4 fruit fly cellular contexts compared by ENCODE assay signal in genomic region chr3R:23872606-23873192, dm6.
A peak's percentile ranks its signal among the peaks of the same experiment; 100 is the strongest.
TF ChIP-seq lines count a peak whose summit lies in the region.

No protein-coding gene starts in this region.

- no peak for TF ChIP-seq CTCF in whole organism, embryonic (GFP tag; optimal IDR thresholded peaks at IDR 0.05; lab: Kevin White, UChicago)

TF ChIP-seq in whole organism, embryonic, 481 proteins besides CTCF, POLR2A, EP300 and RAD21 (continues in another document):
- TF ChIP-seq Usf (GFP tag; optimal IDR thresholded peaks at IDR 0.05; lab: Kevin White, UChicago) (no peak), Dip2 (GFP tag; IDR thresholded peaks at IDR 0.05; lab: Robert Waterston, UW) (no peak), dpn (GFP tag; optimal IDR thresholded peaks at IDR 0.05; lab: Kevin White, UChicago) (peak in 1 of 2 experiments; percentile 18), lilli (GFP tag; optimal IDR thresholded peaks at IDR 0.05; lab: Kevin White, UChicago) (peak; percentile 5), vvl (GFP tag; IDR thresholded peaks at IDR 0.05; lab: Robert Waterston, UW) (0 out of 2 replicates have a peak, but pooled peaks have one; percentile 10), CG10267 (tag; optimal IDR thresholded peaks at IDR 0.05; lab: Kevin White, UChicago) (peak; percentile 17), Oli (tag; optimal IDR thresholded peaks at IDR 0.05; lab: Kevin White, UChicago) (peak; percentile 47), CG1233 (GFP tag; optimal IDR thresholded peaks at IDR 0.05; lab: Kevin White, UChicago) (peak; percentile 24), Atf6 (GFP tag; IDR thresholded peaks at IDR 0.05; lab: Robert Waterston, UW) (no peak), Stat92E (GFP tag; optimal IDR thresholded peaks at IDR 0.05; lab: Kevin White, UChicago) (peak in 1 of 3 experiments; percentile 11), CG9797 (GFP tag; optimal IDR thresholded peaks at IDR 0.05; lab: Kevin White, UChicago) (no peak), ara (GFP tag; IDR thresholded peaks at IDR 0.05; lab: Robert Waterston, UW) (peak; percentile 55), CG8944 (GFP tag; optimal IDR thresholded peaks at IDR 0.05; lab: Kevin White, UChicago) (peak; percentile 23), stc (GFP tag; IDR thresholded peaks at IDR 0.05; lab: Robert Waterston, UW) (no peak), CG9437 (GFP tag; optimal IDR thresholded peaks at IDR 0.05; lab: Kevin White, UChicago) (no peak), chn (GFP tag; optimal IDR thresholded peaks at IDR 0.05; lab: Kevin White, UChicago) (peak; percentile 13), ci (GFP tag; IDR thresholded peaks at IDR 0.05; lab: Robert Waterston, UW) (peak; percentile 27; the same call in 1 of the 3 replicates), CG17359 (tag; optimal IDR thresholded peaks at IDR 0.05; lab: Kevin White, UChicago) (peak; percentile 66), CG10366 (GFP tag; IDR thresholded peaks at IDR 0.05; lab: Robert Waterston, UW) (peak; percentile 34; the same call in 1 of the 2 replicates), CG3065 (GFP tag; optimal IDR thresholded peaks at IDR 0.05; lab: Kevin White, UChicago) (no peak), Hr51 (GFP tag; optimal IDR thresholded peaks at IDR 0.05; lab: Kevin White, UChicago) (peak in 1 of 2 experiments; percentile 34), CG9876 (GFP tag; optimal IDR thresholded peaks at IDR 0.05; lab: Kevin White, UChicago) (no peak)

TF ChIP-seq in whole organism, prepupa, 60 proteins besides CTCF, POLR2A, EP300 and RAD21 (continues in another document):
- TF ChIP-seq CG11294 (GFP tag; IDR thresholded peaks at IDR 0.05; lab: Robert Waterston, UW) (no peak), CG16779 (tag; optimal IDR thresholded peaks at IDR 0.05; lab: Kevin White, UChicago) (no peak), pdm3 (GFP tag; optimal IDR thresholded peaks at IDR 0.05; lab: Kevin White, UChicago) (peak; percentile 27), spab (GFP tag; optimal IDR thresholded peaks at IDR 0.05; lab: Kevin White, UChicago) (peak; percentile 13), svp (GFP tag; lab: Kevin White, UChicago) (peak; percentile 69), Smox (GFP tag; optimal IDR thresholded peaks at IDR 0.05; lab: Kevin White, UChicago) (no peak), cyc (GFP tag; optimal IDR thresholded peaks at IDR 0.05; lab: Kevin White, UChicago) (peak; percentile 58), Eip93F (GFP tag; optimal IDR thresholded peaks at IDR 0.05; lab: Kevin White, UChicago) (no peak), ss (GFP tag; optimal IDR thresholded peaks at IDR 0.05; lab: Kevin White, UChicago) (no peak), esn (GFP tag; optimal IDR thresholded peaks at IDR 0.05; lab: Kevin White, UChicago) (peak; percentile 61), Hr39 (GFP tag; optimal IDR thresholded peaks at IDR 0.05; lab: Kevin White, UChicago) (peak; percentile 55), Met (GFP tag; optimal IDR thresholded peaks at IDR 0.05; lab: Kevin White, UChicago) (peak; percentile 58), acj6 (GFP tag; optimal IDR thresholded peaks at IDR 0.05; lab: Kevin White, UChicago) (peak; percentile 51), CG11762 (GFP tag; optimal IDR thresholded peaks at IDR 0.05; lab: Kevin White, UChicago; ENCODE audit: insufficient read depth) (no peak), CG3032 (tag; optimal IDR thresholded peaks at IDR 0.05; lab: Kevin White, UChicago) (no peak), Ets96B (tag; optimal IDR thresholded peaks at IDR 0.05; lab: Kevin White, UChicago) (peak; percentile 43), fkh (GFP tag; optimal IDR thresholded peaks at IDR 0.05; lab: Kevin White, UChicago) (no peak), CG1621 (tag; optimal IDR thresholded peaks at IDR 0.05; lab: Kevin White, UChicago) (peak; percentile 5), CG6792 (GFP tag; optimal IDR thresholded peaks at IDR 0.05; lab: Kevin White, UChicago) (peak; percentile 29), lz (GFP tag; optimal IDR thresholded peaks at IDR 0.05; lab: Kevin White, UChicago) (peak; percentile 41), Ets21C (GFP tag; optimal IDR thresholded peaks at IDR 0.05; lab: Kevin White, UChicago) (no peak), CG31627 (GFP tag; optimal IDR thresholded peaks at IDR 0.05; lab: Kevin White, UChicago) (peak; percentile 51), dsx (GFP tag; optimal IDR thresholded peaks at IDR 0.05; lab: Kevin White, UChicago; ENCODE audit: poor library complexity, severe bottlenecking) (peak; percentile 32), CG11902 (GFP tag; optimal IDR thresholded peaks at IDR 0.05; lab: Kevin White, UChicago) (peak; percentile 25)

TF ChIP-seq in whole organism, pupa, 21 proteins besides CTCF, POLR2A, EP300 and RAD21:
- TF ChIP-seq CG17806 (tag; optimal IDR thresholded peaks at IDR 0.05; lab: Kevin White, UChicago) (peak; percentile 47), CG10348 (GFP tag; IDR thresholded peaks at IDR 0.05; lab: Robert Waterston, UW) (no peak), CG15710 (tag; optimal IDR thresholded peaks at IDR 0.05; lab: Kevin White, UChicago) (peak; percentile 24), CG34367 (tag; optimal IDR thresholded peaks at IDR 0.05; lab: Kevin White, UChicago) (peak; percentile 21), fd96Ca (GFP tag; IDR thresholded peaks at IDR 0.05; lab: Robert Waterston, UW) (no peak), CG8301 (tag; optimal IDR thresholded peaks at IDR 0.05; lab: Kevin White, UChicago) (peak; percentile 23), CG32121 (GFP tag; IDR thresholded peaks at IDR 0.05; lab: Robert Waterston, UW) (0 out of 2 replicates have a peak, but pooled peaks have one; percentile 10), Snoo (tag; optimal IDR thresholded peaks at IDR 0.05; lab: Kevin White, UChicago) (no peak), CG8159 (tag; optimal IDR thresholded peaks at IDR 0.05; lab: Kevin White, UChicago) (peak; percentile 44), rn (GFP tag; IDR thresholded peaks at IDR 0.05; lab: Robert Waterston, UW) (no peak), Pif1B (GFP tag; optimal IDR thresholded peaks at IDR 0.05; lab: Kevin White, UChicago) (peak; percentile 30), CG9948 (tag; optimal IDR thresholded peaks at IDR 0.05; lab: Kevin White, UChicago) (peak; percentile 36), CG12605 (GFP tag; IDR thresholded peaks at IDR 0.05; lab: Robert Waterston, UW) (no peak), CG14655 (GFP tag; optimal IDR thresholded peaks at IDR 0.05; lab: Kevin White, UChicago) (peak; percentile 53), gl (tag; optimal IDR thresholded peaks at IDR 0.05; lab: Kevin White, UChicago) (no peak), Pif1A (GFP tag; optimal IDR thresholded peaks at IDR 0.05; lab: Kevin White, UChicago) (peak; percentile 43), EcR (GFP tag; optimal IDR thresholded peaks at IDR 0.05; lab: Kevin White, UChicago) (no peak), CG13204 (GFP tag; optimal IDR thresholded peaks at IDR 0.05; lab: Kevin White, UChicago) (no peak), CG4496 (GFP tag; IDR thresholded peaks at IDR 0.05; lab: Robert Waterston, UW) (no peak), Ets98B (GFP tag; IDR thresholded peaks at IDR 0.05; lab: Robert Waterston, UW) (no peak), D1 (tag; optimal IDR thresholded peaks at IDR 0.05; lab: Kevin White, UChicago) (no peak)

TF ChIP-seq in whole organism, wandering third instar larva, 38 proteins besides CTCF, POLR2A, EP300 and RAD21 (continues in another document):
- TF ChIP-seq Jra (GFP tag; optimal IDR thresholded peaks at IDR 0.05; lab: Kevin White, UChicago) = no peak
- no peak for TF ChIP-seq N (GFP tag; optimal IDR thresholded peaks at IDR 0.05; lab: Kevin White, UChicago)
- TF ChIP-seq Abd-B (GFP tag; optimal IDR thresholded peaks at IDR 0.05; lab: Kevin White, UChicago) = no peak
- peak; percentile 56 for TF ChIP-seq fru (GFP tag; optimal IDR thresholded peaks at IDR 0.05; lab: Kevin White, UChicago)
- TF ChIP-seq usp (GFP tag; optimal IDR thresholded peaks at IDR 0.05; lab: Kevin White, UChicago) = no peak
- no peak for TF ChIP-seq Hnf4 (GFP tag; optimal IDR thresholded peaks at IDR 0.05; lab: Kevin White, UChicago)
- no peak for TF ChIP-seq Dfd (GFP tag; optimal IDR thresholded peaks at IDR 0.05; lab: Kevin White, UChicago)
- peak; percentile 6 for TF ChIP-seq Sp1 (GFP tag; optimal IDR thresholded peaks at IDR 0.05; lab: Kevin White, UChicago)
- TF ChIP-seq HLH106 (tag; optimal IDR thresholded peaks at IDR 0.05; lab: Kevin White, UChicago) = no peak
- no peak for TF ChIP-seq dsf (GFP tag; optimal IDR thresholded peaks at IDR 0.05; lab: Kevin White, UChicago; ENCODE audit: borderline replicate concordance)
- TF ChIP-seq Myc (optimal IDR thresholded peaks at IDR 0.05; lab: Kevin White, UChicago) = no peak
- TF ChIP-seq tai (GFP tag; optimal IDR thresholded peaks at IDR 0.05; lab: Kevin White, UChicago) = no peak
- TF ChIP-seq pan (optimal IDR thresholded peaks at IDR 0.05; lab: Kevin White, UChicago) = no peak
- no peak for TF ChIP-seq sage (GFP tag; optimal IDR thresholded peaks at IDR 0.05; lab: Kevin White, UChicago)
- no peak for TF ChIP-seq GATAd (GFP tag; optimal IDR thresholded peaks at IDR 0.05; lab: Kevin White, UChicago)
- peak; percentile 28 for TF ChIP-seq dmrt93B (GFP tag; optimal IDR thresholded peaks at IDR 0.05; lab: Kevin White, UChicago)
- no peak for TF ChIP-seq CG9705 (GFP tag; optimal IDR thresholded peaks at IDR 0.05; lab: Kevin White, UChicago)
- TF ChIP-seq ey (GFP tag; optimal IDR thresholded peaks at IDR 0.05; lab: Kevin White, UChicago) = peak; percentile 65
- TF ChIP-seq Hr83 (GFP tag; optimal IDR thresholded peaks at IDR 0.05; lab: Kevin White, UChicago; ENCODE audit: poor library complexity, severe bottlenecking) = no peak
- TF ChIP-seq psq (GFP tag; optimal IDR thresholded peaks at IDR 0.05; lab: Kevin White, UChicago) = peak; percentile 34
- peak; percentile 64 for TF ChIP-seq h (GFP tag; optimal IDR thresholded peaks at IDR 0.05; lab: Kevin White, UChicago)
- peak in 1 of 2 experiments; percentile 42 for TF ChIP-seq foxo (GFP tag; optimal IDR thresholded peaks at IDR 0.05; lab: Kevin White, UChicago)
- TF ChIP-seq rgr (GFP tag; optimal IDR thresholded peaks at IDR 0.05; lab: Kevin White, UChicago) = peak; percentile 61
- no peak for TF ChIP-seq Hr78 (GFP tag; optimal IDR thresholded peaks at IDR 0.05; lab: Kevin White, UChicago)
- TF ChIP-seq woc (GFP tag; optimal IDR thresholded peaks at IDR 0.05; lab: Kevin White, UChicago) = peak; percentile 64
- TF ChIP-seq Mio (GFP tag; optimal IDR thresholded peaks at IDR 0.05; lab: Kevin White, UChicago) = no peak
- peak; percentile 40 for TF ChIP-seq br (GFP tag; optimal IDR thresholded peaks at IDR 0.05; lab: Kevin White, UChicago)
- no peak for TF ChIP-seq sv (GFP tag; optimal IDR thresholded peaks at IDR 0.05; lab: Kevin White, UChicago)
- TF ChIP-seq jim (GFP tag; optimal IDR thresholded peaks at IDR 0.05; lab: Kevin White, UChicago) = no peak
- TF ChIP-seq brk (GFP tag; optimal IDR thresholded peaks at IDR 0.05; lab: Kevin White, UChicago) = no peak
- TF ChIP-seq Dif (GFP tag; optimal IDR thresholded peaks at IDR 0.05; lab: Kevin White, UChicago; ENCODE audit: partially characterized antibody) = no peak
- TF ChIP-seq Rel (GFP tag; optimal IDR thresholded peaks at IDR 0.05; lab: Kevin White, UChicago) = no peak
- TF ChIP-seq Rel (tag; optimal IDR thresholded peaks at IDR 0.05; lab: Kevin White, UChicago) = peak; percentile 22
- TF ChIP-seq CG32264 (GFP tag; optimal IDR thresholded peaks at IDR 0.05; lab: Kevin White, UChicago) = no peak

Comparison
In these comparisons a context has a peak if more than half of its experiments do, and no peak if none do; other contexts are left out.
1. Of the 7 proteins assayed by ChIP-seq in both whole organism, embryonic and whole organism, prepupa: peak only in whole organism, embryonic: Blimp-1; only in whole organism, prepupa: Hr39; in both: Sox102F; in neither: 4.